Fruit fly (Drosophila melanogaster): ENCODE measurements around the gene RpS14b.
A peak's percentile ranks its signal among the peaks of the same experiment; 100 is the strongest.

The RpS14b gene

DNA sequence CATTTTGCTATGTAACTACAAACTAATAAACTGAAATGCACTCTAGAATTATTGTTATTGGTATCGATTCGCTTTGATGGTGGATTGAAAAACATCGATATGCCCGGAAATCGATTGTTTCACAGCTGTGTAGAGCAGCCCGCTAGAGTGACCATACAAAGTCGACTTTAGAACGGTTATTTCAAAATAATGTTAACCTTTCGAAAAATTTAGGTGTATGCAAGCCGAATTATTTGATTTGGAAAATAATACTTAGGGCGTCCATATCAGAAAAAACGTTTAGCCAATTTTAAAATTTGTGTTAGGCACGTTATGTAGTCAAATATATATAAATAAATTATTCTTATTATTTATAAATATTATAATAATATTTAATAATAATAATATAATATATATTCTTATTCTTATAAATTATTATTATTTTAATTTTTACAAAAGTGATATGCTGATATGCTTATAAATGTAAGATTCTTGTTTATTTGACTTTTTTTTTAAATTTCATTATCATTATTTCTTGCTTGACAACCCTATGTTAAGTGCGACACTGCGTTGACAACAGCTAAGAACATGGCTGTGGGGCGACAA is 33.6 kb downstream of the RpS14b start, which contains the start of gene sws (continued):
- TF ChIP-seq CG12299 (tag; optimal IDR thresholded peaks at IDR 0.05) (no peak), Hr3 (GFP tag; optimal IDR thresholded peaks at IDR 0.05) (peak; percentile 41), Bgb (GFP tag; IDR thresholded peaks at IDR 0.05; ENCODE audit: partially characterized antibody) (peak; percentile 74), knrl (GFP tag; IDR thresholded peaks at IDR 0.05; ENCODE audit: partially characterized antibody) (peak; percentile 53; the same call in 2 of the 3 replicates), CG6791 (GFP tag; IDR thresholded peaks at IDR 0.05; ENCODE audit: partially characterized antibody) (peak; percentile 75; the same call in 2 of the 3 replicates), CG16813 (GFP tag; IDR thresholded peaks at IDR 0.05; ENCODE audit: partially characterized antibody) (peak; percentile 70), fd96Cb (tag; optimal IDR thresholded peaks at IDR 0.05) (peak; percentile 31), CG13424 (tag; optimal IDR thresholded peaks at IDR 0.05) (peak; percentile 55), CG11695 (GFP tag; IDR thresholded peaks at IDR 0.05) (0 out of 3 replicates have a peak, but pooled peaks have one; percentile 17), amos (GFP tag; IDR thresholded peaks at IDR 0.05; ENCODE audit: partially characterized antibody) (peak; percentile 75), CG31441 (GFP tag; IDR thresholded peaks at IDR 0.05) (peak; percentile 61), CG6689 (GFP tag; IDR thresholded peaks at IDR 0.05) (peak; percentile 24; the same call in 1 of the 2 replicates), CG4424 (GFP tag; optimal IDR thresholded peaks at IDR 0.05) (peak; percentile 10), HHEX (GFP tag; optimal IDR thresholded peaks at IDR 0.05) (peak; percentile 38), nmo (GFP tag; optimal IDR thresholded peaks at IDR 0.05) (peak; percentile 51), CG15514 (GFP tag; optimal IDR thresholded peaks at IDR 0.05) (peak; percentile 43), CG5180 (GFP tag; optimal IDR thresholded peaks at IDR 0.05) (no peak), Fer1 (GFP tag; optimal IDR thresholded peaks at IDR 0.05) (peak; percentile 4), CG10431 (GFP tag; optimal IDR thresholded peaks at IDR 0.05) (peak; percentile 4), da (GFP tag; optimal IDR thresholded peaks at IDR 0.05) (no peak), CG8388 (GFP tag; optimal IDR thresholded peaks at IDR 0.05) (peak; percentile 9), CG1602 (GFP tag; optimal IDR thresholded peaks at IDR 0.05) (peak; percentile 28), CG9797 (GFP tag; optimal IDR thresholded peaks at IDR 0.05) (peak; percentile 14), dati (GFP tag; IDR thresholded peaks at IDR 0.05) (no peak), CG9727 (GFP tag; optimal IDR thresholded peaks at IDR 0.05) (peak; percentile 57), pnt (GFP tag; optimal IDR thresholded peaks at IDR 0.05) (no peak), tio (GFP tag; optimal IDR thresholded peaks at IDR 0.05) (no peak), CG2129 (GFP tag; IDR thresholded peaks at IDR 0.05; ENCODE audit: partially characterized antibody) (0 out of 2 replicates have a peak, but pooled peaks have one; percentile 30), pzg (GFP tag; optimal IDR thresholded peaks at IDR 0.05) (peak; percentile 51), CG2889 (GFP tag; IDR thresholded peaks at IDR 0.05) (no peak), Doc2 (GFP tag; IDR thresholded peaks at IDR 0.05) (no peak), slou (GFP tag; optimal IDR thresholded peaks at IDR 0.05) (no peak), CG10267 (tag; optimal IDR thresholded peaks at IDR 0.05) (peak; percentile 32), Chrac-16 (GFP tag; optimal IDR thresholded peaks at IDR 0.05) (peak; percentile 28), Mes4 (GFP tag; optimal IDR thresholded peaks at IDR 0.05) (no peak), CG4282 (GFP tag; optimal IDR thresholded peaks at IDR 0.05) (no peak), dmrt11E (tag; optimal IDR thresholded peaks at IDR 0.05) (peak; percentile 27), Opbp (GFP tag; IDR thresholded peaks at IDR 0.05; ENCODE audit: partially characterized antibody) (peak; percentile 52; the same call in 2 of the 3 replicates), sens-2 (GFP tag; IDR thresholded peaks at IDR 0.05) (no peak), D19B (GFP tag; optimal IDR thresholded peaks at IDR 0.05) (peak; percentile 10), phol (tag; optimal IDR thresholded peaks at IDR 0.05) (peak; percentile 59), CG10147 (GFP tag; optimal IDR thresholded peaks at IDR 0.05) (peak; percentile 5), Ets97D (GFP tag; optimal IDR thresholded peaks at IDR 0.05) (peak; percentile 40), sug (tag; optimal IDR thresholded peaks at IDR 0.05) (peak; percentile 19), Sry-β (GFP tag; optimal IDR thresholded peaks at IDR 0.05) (peak; percentile 64), Fer2 (tag; optimal IDR thresholded peaks at IDR 0.05) (peak; percentile 19), Dll (GFP tag; IDR thresholded peaks at IDR 0.05; ENCODE audit: partially characterized antibody) (peak; percentile 69; the same call in 3 of the 4 replicates), dimm (GFP tag; IDR thresholded peaks at IDR 0.05) (no peak)
